Worm (Caenorhabditis elegans) whole organism, young adult: Measurements from ENCODE around the gene clec-122.

ENCODE experiments used
- ets-4 ChIP-seq: fragments of 200-800 bp; sonication (Bioruptor generic); optimal IDR thresholded peaks from 2 replicates; lab custom pipeline; 2018; ENCODE audit warnings: mild to moderate bottlenecking, missing genetic modification characterization, missing compliant biosample characterization
- lsl-1 ChIP-seq: fragments of 200-800 bp; sonication (Bioruptor generic); optimal IDR thresholded peaks from 2 replicates; lab custom pipeline; 2018; ENCODE audit warnings: mild to moderate bottlenecking, missing genetic modification characterization, moderate library complexity, missing compliant biosample characterization
- unc-62 ChIP-seq: fragments of 150-350 bp; optimal IDR thresholded peaks from 2 replicates; lab custom pipeline; 2014; ENCODE audit warnings: missing biosample characterization, missing genetic modification reagents, missing genetic modification characterization

ce11 chrII:3056266-3056872 lies 49.5 kb upstream of the clec-122 start, which contains the start of gene lin-8:
- TF ChIP-seq ets-4 (GFP tag; lab: Kevin White, UChicago) (no peak), unc-62 (GFP tag; lab: Kevin White, UChicago) (no peak), lsl-1 (GFP tag; lab: Kevin White, UChicago) (peak; percentile 100)
